Worm (Caenorhabditis elegans): ENCODE data around the gene C01G12.3.

ce11 chrII:14573315-14573714, 8.8 kb downstream of the C01G12.3 start, which contains the start of gene madf-5:
- TF ChIP-seq nhr-237 (tag; optimal IDR thresholded peaks at IDR 0.05) = no peak
- TF ChIP-seq unc-62 (GFP tag; optimal IDR thresholded peaks at IDR 0.05 in 1 of 2) = no peak
- TF ChIP-seq unc-62 (tag; optimal IDR thresholded peaks at IDR 0.05) = no peak
- TF ChIP-seq ama-1 (optimal IDR thresholded peaks at IDR 0.05) = no peak
- TF ChIP-seq snpc-4 (tag; optimal IDR thresholded peaks at IDR 0.05) = no peak
- TF ChIP-seq nhr-6 (tag; optimal IDR thresholded peaks at IDR 0.05) = no peak
- no peak for TF ChIP-seq daf-12 (tag; optimal IDR thresholded peaks at IDR 0.05)
- TF ChIP-seq dpl-1 (GFP tag; optimal IDR thresholded peaks at IDR 0.05) = no peak
